Fruit fly (Drosophila melanogaster): ENCODE results near the gene Atac3.

Atac3 gene

DNA sequence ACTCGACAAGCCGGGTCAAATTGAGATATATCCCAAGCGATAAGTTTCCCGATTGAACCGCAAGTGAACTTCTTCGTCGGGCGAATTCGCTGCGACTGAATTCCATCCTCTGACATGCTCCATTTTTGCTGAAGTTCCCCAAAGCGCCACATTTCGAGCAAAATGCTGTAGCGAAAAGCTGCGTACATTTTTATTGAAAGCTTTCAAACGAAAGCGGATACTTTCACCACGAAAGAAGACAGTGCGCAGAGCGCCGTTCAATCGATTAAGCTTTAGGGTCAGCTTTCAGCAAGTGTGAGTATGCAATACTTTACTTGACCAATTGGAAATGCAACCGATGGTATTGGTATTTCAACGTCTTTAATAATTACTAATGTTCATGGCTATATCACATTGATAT, 15.0 kb upstream of the Atac3 start, which contains the start of gene mthl10 (continued):
- TF ChIP-seq CG15696 (tag; optimal IDR thresholded peaks at IDR 0.05) = no peak
- no peak for TF ChIP-seq bab2 (GFP tag; optimal IDR thresholded peaks at IDR 0.05)
- TF ChIP-seq BtbVII (GFP tag; optimal IDR thresholded peaks at IDR 0.05) = no peak
- no peak for TF ChIP-seq Deaf1 (tag; optimal IDR thresholded peaks at IDR 0.05)
- TF ChIP-seq CG4707 (GFP tag; optimal IDR thresholded peaks at IDR 0.05) = no peak
- no peak for TF ChIP-seq CG4328 (GFP tag; optimal IDR thresholded peaks at IDR 0.05)
- peak; percentile 64; the same call in 1 of the 3 replicates for TF ChIP-seq CG2199 (GFP tag; IDR thresholded peaks at IDR 0.05)
- TF ChIP-seq bsh (GFP tag; optimal IDR thresholded peaks at IDR 0.05) = no peak
- TF ChIP-seq amos (GFP tag; IDR thresholded peaks at IDR 0.05; ENCODE audit: partially characterized antibody) = peak; percentile 12; the same call in 1 of the 2 replicates
- peak; percentile 81 for TF ChIP-seq her (GFP tag; optimal IDR thresholded peaks at IDR 0.05)
- TF ChIP-seq CG14050 (GFP tag; IDR thresholded peaks at IDR 0.05) = no peak
- TF ChIP-seq pros (GFP tag; optimal IDR thresholded peaks at IDR 0.05) = no peak
- peak; percentile 11 for TF ChIP-seq sug (tag; optimal IDR thresholded peaks at IDR 0.05)
- no peak for TF ChIP-seq unpg (GFP tag; optimal IDR thresholded peaks at IDR 0.05)
- TF ChIP-seq lov (optimal IDR thresholded peaks at IDR 0.05) = no peak
- no peak for TF ChIP-seq lov (GFP tag; IDR thresholded peaks at IDR 0.05)
- no peak for TF ChIP-seq chm (GFP tag; IDR thresholded peaks at IDR 0.05)
- TF ChIP-seq PHDP (tag; optimal IDR thresholded peaks at IDR 0.05) = no peak
- TF ChIP-seq ssp (GFP tag; IDR thresholded peaks at IDR 0.05) = no peak
- TF ChIP-seq peb (GFP tag; IDR thresholded peaks at IDR 0.05) = no peak
- TF ChIP-seq CG15601 (tag; optimal IDR thresholded peaks at IDR 0.05) = peak; percentile 80
- TF ChIP-seq CG18011 (GFP tag; optimal IDR thresholded peaks at IDR 0.05) = no peak
- TF ChIP-seq mld (GFP tag; IDR thresholded peaks at IDR 0.05; ENCODE audit: partially characterized antibody) = no peak
- no peak for TF ChIP-seq CG3163 (GFP tag; optimal IDR thresholded peaks at IDR 0.05)
- TF ChIP-seq sisA (GFP tag; IDR thresholded peaks at IDR 0.05) = no peak
- no peak for TF ChIP-seq Aef1 (GFP tag; IDR thresholded peaks at IDR 0.05)
- TF ChIP-seq CG10209 (GFP tag; optimal IDR thresholded peaks at IDR 0.05) = no peak
- no peak for TF ChIP-seq abd-A (tag; optimal IDR thresholded peaks at IDR 0.05)
- 0 out of 2 replicates have a peak, but pooled peaks have one; percentile 16 for TF ChIP-seq CG4360 (GFP tag; IDR thresholded peaks at IDR 0.05)
- TF ChIP-seq B-H1 (GFP tag; IDR thresholded peaks at IDR 0.05) = no peak
- no peak for TF ChIP-seq dan (GFP tag; IDR thresholded peaks at IDR 0.05)
- TF ChIP-seq Trl (optimal IDR thresholded peaks at IDR 0.05) = no peak
- TF ChIP-seq Trl (GFP tag; optimal IDR thresholded peaks at IDR 0.05) = no peak
- TF ChIP-seq CG1603 (tag; optimal IDR thresholded peaks at IDR 0.05) = peak; percentile 15
- peak; percentile 13; the same call in 1 of the 2 replicates for TF ChIP-seq Bgb (GFP tag; IDR thresholded peaks at IDR 0.05; ENCODE audit: partially characterized antibody)
- TF ChIP-seq CG4617 (GFP tag; optimal IDR thresholded peaks at IDR 0.05; ENCODE audit: borderline replicate concordance) = no peak
- no peak for TF ChIP-seq CG10147 (GFP tag; optimal IDR thresholded peaks at IDR 0.05)
- TF ChIP-seq Nf-YC (tag; optimal IDR thresholded peaks at IDR 0.05) = peak; percentile 69
- TF ChIP-seq lbe (GFP tag; optimal IDR thresholded peaks at IDR 0.05) = peak; percentile 33
- TF ChIP-seq wdn (GFP tag; IDR thresholded peaks at IDR 0.05) = no peak
- TF ChIP-seq az2 (GFP tag; optimal IDR thresholded peaks at IDR 0.05) = no peak
- no peak for TF ChIP-seq nmo (GFP tag; optimal IDR thresholded peaks at IDR 0.05)
- peak; percentile 59 for TF ChIP-seq pita (GFP tag; optimal IDR thresholded peaks at IDR 0.05)
- TF ChIP-seq ewg (GFP tag; optimal IDR thresholded peaks at IDR 0.05) = peak; percentile 57
- TF ChIP-seq BEAF-32 (GFP tag; optimal IDR thresholded peaks at IDR 0.05) = peak; percentile 4
- peak; percentile 20 for TF ChIP-seq Nf-YB (GFP tag; optimal IDR thresholded peaks at IDR 0.05)
- peak; percentile 59 for TF ChIP-seq HmgZ (tag; optimal IDR thresholded peaks at IDR 0.05)
- TF ChIP-seq CG4854 (GFP tag; optimal IDR thresholded peaks at IDR 0.05) = no peak
- TF ChIP-seq yki (optimal IDR thresholded peaks at IDR 0.05) = no peak
- TF ChIP-seq Lhr (GFP tag; optimal IDR thresholded peaks at IDR 0.05) = peak; percentile 44
- TF ChIP-seq onecut (GFP tag; IDR thresholded peaks at IDR 0.05) = peak; percentile 89
- TF ChIP-seq crol (GFP tag; IDR thresholded peaks at IDR 0.05) = no peak
